Worm (Caenorhabditis elegans) whole organism, mixed stage, embryonic: Measurements from ENCODE around the gene rpt-6.

ENCODE experiments used
- bed-3 ChIP-seq: fragments of 200-800 bp; sonication (Bioruptor generic); optimal IDR thresholded peaks from 3 replicates; lab custom pipeline; 2018; ENCODE audit warnings: mild to moderate bottlenecking, missing genetic modification characterization, moderate library complexity, missing compliant biosample characterization
- lsy-2 ChIP-seq: fragments of 150-350 bp; optimal IDR thresholded peaks from 2 replicates; lab custom pipeline; 2014; ENCODE audit warnings: missing biosample characterization, missing genetic modification characterization
- mab-5 ChIP-seq: fragments of 150-350 bp; optimal IDR thresholded peaks from 2 replicates; lab custom pipeline; 2014; ENCODE audit warnings: missing biosample characterization, missing genetic modification characterization
- mep-1 ChIP-seq: fragments of 150-350 bp; optimal IDR thresholded peaks from 2 replicates; lab custom pipeline; 2017; ENCODE audit warnings: missing biosample characterization, missing genetic modification reagents, missing genetic modification characterization, inconsistent platforms
- pha-4 ChIP-seq: fragments of 150-350 bp; optimal IDR thresholded peaks from 2 replicates; lab custom pipeline; 2018; ENCODE audit warnings: missing biosample characterization, missing genetic modification reagents, missing genetic modification characterization
- unc-39 ChIP-seq: fragments of 150-350 bp; optimal IDR thresholded peaks from 2 replicates; lab custom pipeline; 2014; ENCODE audit warnings: missing biosample characterization, missing genetic modification characterization
- unc-62 ChIP-seq: fragments of 150-350 bp; optimal IDR thresholded peaks from 2 replicates; lab custom pipeline; 2014; ENCODE audit warnings: missing biosample characterization, missing genetic modification reagents, missing genetic modification characterization
- ztf-11 ChIP-seq: fragments of 150-350 bp; optimal IDR thresholded peaks from 2 replicates; lab custom pipeline; 2014; ENCODE audit warnings: missing biosample characterization, missing genetic modification characterization

DNA sequence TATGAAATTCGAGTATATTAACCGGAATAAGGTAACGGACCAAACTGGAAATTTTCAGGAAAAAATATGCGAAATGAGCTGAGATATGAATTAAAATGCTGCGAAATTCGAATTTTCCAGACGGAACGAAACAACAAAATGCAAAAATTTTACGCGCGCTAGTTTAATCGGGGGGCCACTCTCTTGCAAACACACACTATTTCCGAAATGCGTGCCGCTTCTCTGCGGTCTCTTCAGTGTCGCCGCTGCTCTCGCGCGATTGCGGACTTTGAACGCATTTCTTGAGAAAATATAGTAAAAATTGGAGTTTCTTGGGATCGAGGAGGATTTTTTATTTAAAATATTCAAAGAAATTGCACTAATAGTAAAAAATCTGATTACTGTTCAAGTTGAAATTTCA is 780 bp upstream of the rpt-6 start:
- no peak for TF ChIP-seq unc-62 (GFP tag; lab: Kevin White, UChicago)
- no peak for TF ChIP-seq bed-3
- TF ChIP-seq unc-39 (tag; lab: Kevin White, UChicago) = no peak
- TF ChIP-seq lsy-2 = no peak
- TF ChIP-seq mab-5 (tag; lab: Kevin White, UChicago) = no peak
- no peak for TF ChIP-seq mep-1 (tag; lab: Kevin White, UChicago)
- TF ChIP-seq pha-4 (tag; lab: Kevin White, UChicago) = no peak
- TF ChIP-seq ztf-11 = no peak
